Fruit fly (Drosophila melanogaster): ENCODE measurements around the gene TotC.

DNA sequence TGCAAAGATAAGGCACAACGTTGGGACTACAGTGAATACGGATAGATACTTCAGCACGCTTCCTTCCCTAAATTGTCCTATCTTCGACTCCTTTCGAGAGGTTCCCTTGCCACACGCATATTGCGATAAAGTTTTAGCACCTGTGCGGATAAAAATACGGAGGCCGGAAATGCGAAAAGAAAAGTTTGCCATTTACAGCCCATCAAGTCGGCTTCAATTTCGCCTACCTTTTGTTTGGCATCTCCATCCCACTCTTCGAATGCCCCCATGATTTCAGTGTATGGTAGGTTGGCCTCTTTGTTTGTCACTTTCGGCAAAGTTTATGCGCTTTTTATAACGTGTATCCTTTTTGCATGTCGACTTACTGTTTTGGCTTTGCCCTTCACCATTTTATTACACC is 3.9 kb downstream of the TotC start:
- TF ChIP-seq Ets98B (GFP tag; IDR thresholded peaks at IDR 0.05): no peak
- TF ChIP-seq EcR (GFP tag; optimal IDR thresholded peaks at IDR 0.05): no peak
- TF ChIP-seq D1 (tag; optimal IDR thresholded peaks at IDR 0.05): no peak
- TF ChIP-seq Snoo (tag; optimal IDR thresholded peaks at IDR 0.05): no peak
- TF ChIP-seq CG8159 (tag; optimal IDR thresholded peaks at IDR 0.05): no peak
- no peak for TF ChIP-seq CG17806 (tag; optimal IDR thresholded peaks at IDR 0.05)
- TF ChIP-seq rn (GFP tag; IDR thresholded peaks at IDR 0.05): no peak
- TF ChIP-seq gl (tag; optimal IDR thresholded peaks at IDR 0.05): no peak
- TF ChIP-seq CG4496 (GFP tag; IDR thresholded peaks at IDR 0.05): no peak
- TF ChIP-seq CG15710 (tag; optimal IDR thresholded peaks at IDR 0.05): no peak
- no peak for TF ChIP-seq fd96Ca (GFP tag; IDR thresholded peaks at IDR 0.05)
- TF ChIP-seq CG34367 (tag; optimal IDR thresholded peaks at IDR 0.05): no peak
- TF ChIP-seq CG13204 (GFP tag; optimal IDR thresholded peaks at IDR 0.05): no peak
